Worm (Caenorhabditis elegans) whole organism, L3 larva: ENCODE results near the gene set-3.
A peak's percentile ranks its signal among the peaks of the same experiment; 100 is the strongest.
"Not testable (repeated sequence)": the region's sequence is repeated elsewhere in the genome, so short reads cannot be mapped to it uniquely, and the experiment has no call there.

Source experiments
- R02D3.7 ChIP-seq: fragments of 150-350 bp; optimal IDR thresholded peaks from 2 replicates; lab custom pipeline; 2014; ENCODE audit warnings: missing biosample characterization, missing genetic modification characterization
- ZK546.5 ChIP-seq: sonication (generic microtip); optimal IDR thresholded peaks from 2 replicates; lab custom pipeline; 2017; ENCODE audit warnings: missing biosample characterization, missing genetic modification characterization
- ceh-82 ChIP-seq: fragments of 150-350 bp; optimal IDR thresholded peaks from 2 replicates; lab custom pipeline; 2014; ENCODE audit warnings: missing biosample characterization, missing genetic modification characterization
- egl-5 ChIP-seq: fragments of 150-350 bp; optimal IDR thresholded peaks from 2 replicates; lab custom pipeline; 2017; ENCODE audit warnings: missing biosample characterization, missing genetic modification reagents, missing genetic modification characterization, inconsistent platforms
- elt-1 ChIP-seq: fragments of 150-350 bp; optimal IDR thresholded peaks from 2 replicates; lab custom pipeline; 2014; ENCODE audit warnings: missing biosample characterization, missing genetic modification characterization
- elt-2 ChIP-seq: sonication (generic microtip); optimal IDR thresholded peaks from 2 replicates; lab custom pipeline; 2016; ENCODE audit warnings: missing genetic modification reagents, mild to moderate bottlenecking, missing genetic modification characterization, missing compliant biosample characterization
- elt-3 ChIP-seq, 3 experiments: fragments of 150-350 bp in 1 of 3; sonication (generic microtip) in 2 of 3; optimal IDR thresholded peaks; 2 replicates in 2 of 3; 4 replicates in 1 of 3; lab custom pipeline; 2014 to 2017; ENCODE audit warnings: missing biosample characterization in 3 of 3, missing genetic modification characterization in 3 of 3
- eor-1 ChIP-seq, 2 experiments: fragments of 150-350 bp; optimal IDR thresholded peaks; 2 replicates each; lab custom pipeline; 2014 to 2018; ENCODE audit warnings: missing biosample characterization in 2 of 2, missing genetic modification characterization in 2 of 2
- fkh-2 ChIP-seq: fragments of 150-350 bp; optimal IDR thresholded peaks from 2 replicates; lab custom pipeline; 2014; ENCODE audit warnings: missing biosample characterization, missing genetic modification reagents, missing genetic modification characterization
- fos-1 ChIP-seq: fragments of 150-350 bp; optimal IDR thresholded peaks from 2 replicates; lab custom pipeline; 2014; ENCODE audit warnings: missing biosample characterization, missing genetic modification characterization
- hmg-11 ChIP-seq: sonication (generic microtip); optimal IDR thresholded peaks from 2 replicates; lab custom pipeline; 2016; ENCODE audit warnings: missing genetic modification characterization, missing compliant biosample characterization
- jun-1 ChIP-seq: fragments of 150-350 bp; optimal IDR thresholded peaks from 2 replicates; lab custom pipeline; 2014; ENCODE audit warnings: missing biosample characterization, missing genetic modification reagents, missing genetic modification characterization
- lin-15B ChIP-seq: fragments of 150-350 bp; optimal IDR thresholded peaks from 2 replicates; lab custom pipeline; 2014; ENCODE audit warnings: missing biosample characterization, missing genetic modification characterization
- lsy-12 ChIP-seq: sonication (generic microtip); optimal IDR thresholded peaks from 2 replicates; lab custom pipeline; 2016; ENCODE audit warnings: mild to moderate bottlenecking, missing genetic modification characterization, missing compliant biosample characterization
- mdl-1 ChIP-seq: fragments of 150-350 bp; optimal IDR thresholded peaks from 2 replicates; lab custom pipeline; 2014; ENCODE audit warnings: missing biosample characterization, missing genetic modification characterization
- mml-1 ChIP-seq: fragments of 150-350 bp; sonication (generic microtip); optimal IDR thresholded peaks from 3 replicates; lab custom pipeline; 2014; ENCODE audit warnings: missing biosample characterization, missing genetic modification characterization
- nfya-1 ChIP-seq: sonication (generic microtip); optimal IDR thresholded peaks from 2 replicates; lab custom pipeline; 2017; ENCODE audit warnings: missing genetic modification characterization, mild to moderate bottlenecking, missing compliant biosample characterization, antibody characterized with exemption, moderate library complexity; ENCODE audit not compliant: insufficient read depth
- nhr-11 ChIP-seq: fragments of 150-350 bp; optimal IDR thresholded peaks from 2 replicates; lab custom pipeline; 2014; ENCODE audit warnings: missing biosample characterization, missing genetic modification characterization
- nhr-12 ChIP-seq: fragments of 150-350 bp; optimal IDR thresholded peaks from 2 replicates; lab custom pipeline; 2014; ENCODE audit warnings: missing biosample characterization, missing genetic modification characterization
- nhr-23 ChIP-seq: fragments of 150-350 bp; optimal IDR thresholded peaks from 2 replicates; lab custom pipeline; 2014; ENCODE audit warnings: missing biosample characterization, missing genetic modification reagents, missing genetic modification characterization
- nhr-28 ChIP-seq: fragments of 150-350 bp; optimal IDR thresholded peaks from 2 replicates; lab custom pipeline; 2014; ENCODE audit warnings: missing biosample characterization, missing genetic modification characterization
- nhr-43 ChIP-seq: sonication (generic microtip); optimal IDR thresholded peaks from 2 replicates; lab custom pipeline; 2016; ENCODE audit warnings: mild to moderate bottlenecking, missing genetic modification characterization, missing compliant biosample characterization; ENCODE audit not compliant: poor library complexity, severe bottlenecking
- pha-4 ChIP-seq: fragments of 150-350 bp; optimal IDR thresholded peaks from 2 replicates; lab custom pipeline; 2014; ENCODE audit warnings: missing biosample characterization, missing genetic modification reagents, missing genetic modification characterization
- pqm-1 ChIP-seq: fragments of 150-350 bp; optimal IDR thresholded peaks from 2 replicates; lab custom pipeline; 2017; ENCODE audit warnings: missing biosample characterization, missing genetic modification characterization, inconsistent platforms
- sea-2 ChIP-seq: fragments of 150-350 bp; sonication (generic microtip); optimal IDR thresholded peaks from 4 replicates; lab custom pipeline; 2014; ENCODE audit warnings: missing biosample characterization, missing genetic modification reagents, missing genetic modification characterization
- unc-39 ChIP-seq: sonication (generic microtip); optimal IDR thresholded peaks from 4 replicates; lab custom pipeline; 2017; ENCODE audit warnings: missing biosample characterization, missing genetic modification characterization
- unc-62 ChIP-seq: fragments of 150-350 bp; sonication (generic microtip); optimal IDR thresholded peaks from 4 replicates; lab custom pipeline; 2014; ENCODE audit warnings: missing biosample characterization, missing genetic modification reagents, missing genetic modification characterization
- zag-1 ChIP-seq: fragments of 150-350 bp; optimal IDR thresholded peaks from 2 replicates; lab custom pipeline; 2014; ENCODE audit warnings: missing biosample characterization, missing genetic modification characterization
- ztf-11 ChIP-seq: fragments of 150-350 bp; optimal IDR thresholded peaks from 2 replicates; lab custom pipeline; 2014; ENCODE audit warnings: missing biosample characterization, missing genetic modification characterization
- ztf-4 ChIP-seq: fragments of 150-350 bp; optimal IDR thresholded peaks from 2 replicates; lab custom pipeline; 2014; ENCODE audit warnings: missing biosample characterization, missing genetic modification characterization

set-3 gene

ce11 chrIII:9689377-9689776 lies 5.0 kb downstream of the set-3 start:
- peak; percentile 68 for TF ChIP-seq elt-2 (tag; lab: Kevin White, UChicago)
- TF ChIP-seq lin-15B, result no peak
- peak; percentile 34 for TF ChIP-seq pha-4 (tag; lab: Kevin White, UChicago)
- peak; percentile 91 for TF ChIP-seq pqm-1 (tag; lab: Kevin White, UChicago)
- TF ChIP-seq nhr-23 (tag; lab: Kevin White, UChicago), result no peak

- no peak for TF ChIP-seq nhr-11 (tag; lab: Kevin White, UChicago)
- TF ChIP-seq unc-62, result no peak
- no peak for TF ChIP-seq R02D3.7
- TF ChIP-seq eor-1 (tag; optimal IDR thresholded peaks at IDR 0.05; lab: Kevin White, UChicago), result no peak
- no peak for TF ChIP-seq jun-1
- TF ChIP-seq elt-1 (tag; lab: Kevin White, UChicago), result no peak
- TF ChIP-seq fkh-2, result no peak
- no peak for TF ChIP-seq zag-1 (tag; lab: Kevin White, UChicago)
- no peak for TF ChIP-seq ceh-82
- no peak for TF ChIP-seq ZK546.5 (tag; lab: Kevin White, UChicago)
- TF ChIP-seq ztf-11 (tag; lab: Kevin White, UChicago), result no peak
- TF ChIP-seq elt-2 (tag; lab: Kevin White, UChicago), result no peak
- TF ChIP-seq nhr-28 (tag; lab: Kevin White, UChicago), result no peak
- TF ChIP-seq lsy-12 (tag; lab: Kevin White, UChicago), result no peak
- TF ChIP-seq hmg-11 (tag; lab: Kevin White, UChicago), result no peak
- TF ChIP-seq unc-39 (tag; lab: Kevin White, UChicago), result no peak
- TF ChIP-seq nfya-1, result no peak
Observed at ce11 chrIII:9685959-9686358, 8.4 kb downstream of the set-3 start, which contains the start of gene C07A9.10. C07A9.10 (minus strand) TSS chrIII:9686059.

- TF ChIP-seq nhr-23, nhr-28, mml-1 (tag; lab: Kevin White, UChicago): not testable (repeated sequence)
- TF ChIP-seq, all 47 proteins: peak for 0; not testable (repeated sequence) for 47
Observed at ce11 chrIII:9682729-9683128, 11.6 kb downstream of the set-3 start, which contains the start of gene C07A9.5. C07A9.5 (minus strand) TSS chrIII:9682829.

ce11 chrIII:9681206-9681605 lies 13.2 kb downstream of the set-3 start, which contains the start of gene C07A9.13:
C07A9.13 (minus strand) TSS chrIII:9681306.
- TF ChIP-seq elt-1 (tag; lab: Kevin White, UChicago); sea-2 (GFP tag; lab: Kevin White, UChicago); nhr-43 (tag; lab: Kevin White, UChicago): not testable (repeated sequence)

ce11 chrIII:9678819-9679218 lies 15.6 kb downstream of the set-3 start, which contains the start of gene ugt-60:
ugt-60 (minus strand) TSS chrIII:9679051.
- TF ChIP-seq jun-1 (no peak), elt-3 (tag; optimal IDR thresholded peaks at IDR 0.05; lab: Kevin White, UChicago) (peak in 1 of 3 experiments; percentile 10)

ce11 chrIII:9669546-9669945 lies 24.8 kb downstream of the set-3 start:
- TF ChIP-seq ceh-82 (no peak), elt-1 (tag; lab: Kevin White, UChicago) (no peak), mdl-1 (no peak), nhr-43 (tag; lab: Kevin White, UChicago) (no peak), fos-1 (tag; lab: Kevin White, UChicago) (no peak), nhr-11 (tag; lab: Kevin White, UChicago) (no peak), lin-15B (no peak), egl-5 (no peak), ztf-4 (tag; lab: Kevin White, UChicago) (no peak), nhr-12 (tag; lab: Kevin White, UChicago) (no peak)
- TF ChIP-seq, all 47 proteins: peak for 0
